Worm (Caenorhabditis elegans) whole organism, L3 larva: ENCODE data around the gene R08A2.9.

Experiments used
- aly-2 ChIP-seq: fragments of 150-350 bp; optimal IDR thresholded peaks from 2 replicates; lab custom pipeline; 2014; ENCODE audit warnings: missing biosample characterization, missing genetic modification characterization
- egl-27 ChIP-seq: sonication (generic microtip); optimal IDR thresholded peaks from 4 replicates; lab custom pipeline; 2017; ENCODE audit warnings: missing biosample characterization, missing genetic modification reagents, missing genetic modification characterization
- nhr-11 ChIP-seq: fragments of 150-350 bp; optimal IDR thresholded peaks from 2 replicates; lab custom pipeline; 2014; ENCODE audit warnings: missing biosample characterization, missing genetic modification characterization
- nhr-12 ChIP-seq: fragments of 150-350 bp; optimal IDR thresholded peaks from 2 replicates; lab custom pipeline; 2014; ENCODE audit warnings: missing biosample characterization, missing genetic modification characterization
- nhr-28 ChIP-seq: fragments of 150-350 bp; optimal IDR thresholded peaks from 2 replicates; lab custom pipeline; 2014; ENCODE audit warnings: missing biosample characterization, missing genetic modification characterization
- nhr-77 ChIP-seq: fragments of 150-350 bp; optimal IDR thresholded peaks from 2 replicates; lab custom pipeline; 2014; ENCODE audit warnings: missing biosample characterization, missing genetic modification characterization
- skn-1 ChIP-seq: fragments of 150-350 bp; optimal IDR thresholded peaks from 2 replicates; lab custom pipeline; 2014; ENCODE audit warnings: missing biosample characterization, missing genetic modification characterization
- zag-1 ChIP-seq: fragments of 150-350 bp; optimal IDR thresholded peaks from 2 replicates; lab custom pipeline; 2014; ENCODE audit warnings: missing biosample characterization, missing genetic modification characterization
- ztf-4 ChIP-seq: fragments of 150-350 bp; optimal IDR thresholded peaks from 2 replicates; lab custom pipeline; 2014; ENCODE audit warnings: missing biosample characterization, missing genetic modification characterization

ce11 chrV:14698005-14698404 is 10.1 kb upstream of the R08A2.9 start:
- TF ChIP-seq skn-1 (no peak), egl-27 (tag; lab: Kevin White, UChicago) (no peak), ztf-4 (tag; lab: Kevin White, UChicago) (no peak), nhr-11 (tag; lab: Kevin White, UChicago) (no peak), nhr-77 (no peak), nhr-12 (tag; lab: Kevin White, UChicago) (no peak), aly-2 (tag; lab: Kevin White, UChicago) (no peak), nhr-28 (tag; lab: Kevin White, UChicago) (no peak), zag-1 (no peak)
